Worm (Caenorhabditis elegans): ENCODE data around the gene C27D9.2.

C27D9.2 gene

ce11 chrII:4726750-4727384 lies 29.8 kb downstream of the C27D9.2 start:
- TF ChIP-seq sma-3 (GFP tag; optimal IDR thresholded peaks at IDR 0.05) (no peak), ceh-16 (tag; optimal IDR thresholded peaks at IDR 0.05) (no peak), sem-4 (tag; optimal IDR thresholded peaks at IDR 0.05) (no peak), nhr-21 (tag; optimal IDR thresholded peaks at IDR 0.05) (no peak), mdl-1 (tag; optimal IDR thresholded peaks at IDR 0.05) (no peak), ztf-11 (tag; optimal IDR thresholded peaks at IDR 0.05) (no peak), C34F6.9 (tag; optimal IDR thresholded peaks at IDR 0.05) (no peak), nhr-25 (tag; optimal IDR thresholded peaks at IDR 0.05) (no peak), nhr-129 (tag; optimal IDR thresholded peaks at IDR 0.05) (no peak), lin-39 (tag; optimal IDR thresholded peaks at IDR 0.05) (no peak), snpc-4 (tag; optimal IDR thresholded peaks at IDR 0.05) (no peak), Y55F3AM.14 (GFP tag; optimal IDR thresholded peaks at IDR 0.05) (no peak), nhr-237 (tag; optimal IDR thresholded peaks at IDR 0.05) (no peak), elt-3 (tag; optimal IDR thresholded peaks at IDR 0.05) (no peak)

DNA sequence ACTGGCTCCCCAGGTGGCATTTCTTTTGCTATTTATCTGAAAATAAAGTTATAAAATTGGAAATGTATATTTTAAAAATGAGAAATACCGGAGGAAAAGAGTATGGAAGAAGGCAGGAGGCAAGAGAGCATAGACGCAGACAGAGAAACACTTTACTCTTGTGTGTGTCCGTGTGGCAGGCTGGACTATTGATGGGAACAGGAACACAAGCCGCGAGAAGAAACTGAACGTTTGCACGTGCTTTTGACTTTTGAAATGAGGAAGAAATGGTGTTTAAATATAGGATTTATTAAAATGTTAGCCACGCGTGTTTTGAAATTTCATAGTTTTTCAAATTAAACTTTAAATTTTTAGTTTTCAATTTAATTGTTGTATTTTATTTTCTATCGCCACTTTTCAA lies 30.5 kb downstream of the C27D9.2 start, which contains the start of gene F10G7.10:
F10G7.10 (minus strand) TSS at position 145 of the 400 bp plus-strand sequence.
- TF ChIP-seq unc-55 (GFP tag; optimal IDR thresholded peaks at IDR 0.05) (peak; percentile 24), ZK546.5 (tag; optimal IDR thresholded peaks at IDR 0.05) (no peak), lsy-2 (tag; optimal IDR thresholded peaks at IDR 0.05) (peak in 1 of 2 experiments; percentile 35), aly-2 (tag; optimal IDR thresholded peaks at IDR 0.05) (no peak), ztf-11 (tag; optimal IDR thresholded peaks at IDR 0.05) (no peak), peb-1 (tag; optimal IDR thresholded peaks at IDR 0.05) (no peak), sma-3 (GFP tag; optimal IDR thresholded peaks at IDR 0.05) (no peak), nhr-129 (tag; optimal IDR thresholded peaks at IDR 0.05) (no peak)

DNA sequence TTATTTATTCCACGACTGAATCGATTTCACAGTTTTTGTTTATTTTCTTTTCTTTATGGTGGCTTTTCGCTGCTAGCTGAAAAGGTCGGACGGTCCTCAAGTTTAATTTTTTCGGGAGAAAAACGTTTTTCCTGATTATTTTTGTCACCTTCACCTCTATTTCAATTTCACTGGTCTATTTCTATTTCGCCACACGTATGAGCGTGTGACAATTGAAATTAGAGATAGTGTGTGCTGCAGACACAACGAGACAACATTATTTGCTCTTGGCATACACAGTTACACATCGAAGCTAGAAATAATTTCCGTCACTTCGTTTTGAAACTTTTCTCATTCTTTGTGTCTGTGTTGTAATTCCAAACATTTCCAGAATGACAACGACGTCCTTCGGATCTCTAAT lies 41.0 kb downstream of the C27D9.2 start, which contains the start of gene F41C3.8:
F41C3.8 (plus strand) TSS at position 371 of the 400 bp plus-strand sequence.
- TF ChIP-seq nhr-129 (tag; optimal IDR thresholded peaks at IDR 0.05) (peak; percentile 17), F13H6.1 (tag; optimal IDR thresholded peaks at IDR 0.05) (peak; percentile 29), fos-1 (tag; optimal IDR thresholded peaks at IDR 0.05) (peak; percentile 66), crh-2 (tag; optimal IDR thresholded peaks at IDR 0.05) (peak; percentile 15), ceh-16 (tag; optimal IDR thresholded peaks at IDR 0.05) (no peak)

DNA sequence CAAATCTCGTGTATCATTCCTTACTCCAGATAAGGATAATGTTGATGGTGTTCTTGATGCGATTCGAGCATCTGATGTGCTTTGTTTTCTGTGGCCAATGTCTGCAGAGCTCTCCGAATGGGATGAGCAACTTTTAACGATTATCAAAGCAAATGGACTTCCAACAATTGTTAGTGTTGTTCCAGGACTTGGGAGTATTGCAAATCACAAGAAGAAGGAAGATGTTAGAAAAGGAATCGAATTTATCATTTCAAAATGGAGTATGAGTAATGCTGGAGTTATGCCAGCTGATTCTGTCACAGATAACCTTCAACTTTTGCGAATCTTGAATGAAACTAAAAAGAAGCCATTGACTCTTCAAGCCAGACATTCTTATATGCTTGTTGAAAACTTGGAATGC lies 45.8 kb downstream of the C27D9.2 start:
- TF ChIP-seq F13H6.1 (tag; optimal IDR thresholded peaks at IDR 0.05), result no peak
- no peak for TF ChIP-seq lin-39 (tag; optimal IDR thresholded peaks at IDR 0.05)
- no peak for TF ChIP-seq dmd-4 (tag; optimal IDR thresholded peaks at IDR 0.05)
- no peak for TF ChIP-seq nhr-129 (tag; optimal IDR thresholded peaks at IDR 0.05)
- TF ChIP-seq nhr-21 (tag; optimal IDR thresholded peaks at IDR 0.05), result no peak
- no peak for TF ChIP-seq nhr-6 (tag; optimal IDR thresholded peaks at IDR 0.05)
- TF ChIP-seq nhr-10 (tag; optimal IDR thresholded peaks at IDR 0.05), result no peak

- TF ChIP-seq peb-1 (tag; optimal IDR thresholded peaks at IDR 0.05) (no peak), nhr-25 (tag; optimal IDR thresholded peaks at IDR 0.05) (peak; percentile 3), lsy-2 (tag; optimal IDR thresholded peaks at IDR 0.05) (peak in 1 of 2 experiments; percentile 8), ama-1 (optimal IDR thresholded peaks at IDR 0.05) (no peak)
These were observed 46.5 kb downstream of the C27D9.2 start, which contains the start of gene tag-151 for ce11 chrII:4710120-4710519. Gene tag-151 (plus strand): TSS chrII:4710277.

- TF ChIP-seq R02D3.7 (tag; optimal IDR thresholded peaks at IDR 0.05) (no peak), F13H6.1 (tag; optimal IDR thresholded peaks at IDR 0.05) (peak; percentile 35), snpc-4 (tag; optimal IDR thresholded peaks at IDR 0.05) (no peak), lsy-2 (tag; optimal IDR thresholded peaks at IDR 0.05) (peak; percentile 86 to 97), sma-9 (GFP tag; optimal IDR thresholded peaks at IDR 0.05) (peak; percentile 22), sma-9 (tag; optimal IDR thresholded peaks at IDR 0.05) (no peak), gmeb-1 (tag; optimal IDR thresholded peaks at IDR 0.05) (peak; percentile 69), nhr-129 (tag; optimal IDR thresholded peaks at IDR 0.05) (peak; percentile 29), unc-55 (GFP tag; optimal IDR thresholded peaks at IDR 0.05) (peak; percentile 67), lin-39 (tag; optimal IDR thresholded peaks at IDR 0.05) (no peak), nhr-10 (tag; optimal IDR thresholded peaks at IDR 0.05) (no peak), unc-62 (GFP tag; optimal IDR thresholded peaks at IDR 0.05) (no peak), mbf-1 (tag; optimal IDR thresholded peaks at IDR 0.05) (no peak), ztf-4 (tag; optimal IDR thresholded peaks at IDR 0.05) (no peak), crh-2 (tag; optimal IDR thresholded peaks at IDR 0.05) (peak; percentile 52), nhr-77 (tag; optimal IDR thresholded peaks at IDR 0.05) (no peak), ceh-16 (tag; optimal IDR thresholded peaks at IDR 0.05) (no peak), sma-3 (GFP tag; optimal IDR thresholded peaks at IDR 0.05) (peak; percentile 47), zag-1 (tag; optimal IDR thresholded peaks at IDR 0.05) (no peak), C34F6.9 (tag; optimal IDR thresholded peaks at IDR 0.05) (peak; percentile 82), nhr-11 (tag; optimal IDR thresholded peaks at IDR 0.05) (no peak), fos-1 (tag; optimal IDR thresholded peaks at IDR 0.05) (peak; percentile 69), lin-13 (GFP tag; optimal IDR thresholded peaks at IDR 0.05) (no peak), nhr-21 (tag; optimal IDR thresholded peaks at IDR 0.05) (peak; percentile 7), nhr-12 (tag; optimal IDR thresholded peaks at IDR 0.05) (no peak), unc-39 (tag; optimal IDR thresholded peaks at IDR 0.05) (no peak), ztf-1 (GFP tag; conservative IDR thresholded peaks at IDR 0.05) (no peak), peb-1 (tag; optimal IDR thresholded peaks at IDR 0.05) (no peak)
These were observed 50.2 kb downstream of the C27D9.2 start, which contains the start of the genes F10G7.9 and tsn-1 for ce11 chrII:4706359-4706871. Gene F10G7.9 (minus strand): TSS chrII:4706485. Gene tsn-1 (plus strand): TSS chrII:4706821.
